Worm (Caenorhabditis elegans) whole organism, early embryonic: ENCODE measurements around the gene Y22D7AL.4.

Experiments
- B0310.2 ChIP-seq: sonication (generic microtip); optimal IDR thresholded peaks from 2 replicates; lab custom pipeline; 2016; ENCODE audit warnings: mild to moderate bottlenecking, missing genetic modification characterization, missing compliant biosample characterization
- F13C5.2 ChIP-seq: sonication (generic microtip); optimal IDR thresholded peaks from 2 replicates; lab custom pipeline; 2017; ENCODE audit warnings: mild to moderate bottlenecking, missing genetic modification characterization, inconsistent platforms, missing compliant biosample characterization
- aly-1 ChIP-seq: sonication (generic microtip); optimal IDR thresholded peaks from 2 replicates; lab custom pipeline; 2016; ENCODE audit warnings: missing genetic modification characterization, missing compliant biosample characterization
- ama-1 ChIP-seq: fragments of 150-350 bp; optimal IDR thresholded peaks from 2 replicates; lab custom pipeline; 2014
- ceh-13 ChIP-seq: fragments of 200-800 bp; sonication (Bioruptor generic); optimal IDR thresholded peaks from 2 replicates; lab custom pipeline; 2018; ENCODE audit warnings: mild to moderate bottlenecking, missing genetic modification characterization, missing compliant biosample characterization
- ceh-36 ChIP-seq: sonication (generic microtip); optimal IDR thresholded peaks from 2 replicates; lab custom pipeline; 2016; ENCODE audit warnings: missing genetic modification characterization, inconsistent platforms, missing compliant biosample characterization
- ets-7 ChIP-seq: sonication (generic microtip); optimal IDR thresholded peaks from 2 replicates; lab custom pipeline; 2016; ENCODE audit warnings: missing genotype, missing genetic modification characterization, missing compliant biosample characterization
- flt-1 ChIP-seq: fragments of 200-800 bp; sonication (Bioruptor generic); IDR thresholded peaks from 2 replicates; pipeline ENCODE4 v1.3.6; 2022; ENCODE audit warnings: missing genetic modification characterization, missing compliant biosample characterization
- hmbx-1 ChIP-seq: sonication (generic microtip); optimal IDR thresholded peaks from 2 replicates; lab custom pipeline; 2016; ENCODE audit warnings: mild to moderate bottlenecking, missing genetic modification characterization, missing compliant biosample characterization
- hmg-4 ChIP-seq: fragments of 200-800 bp; sonication (Bioruptor generic); optimal IDR thresholded peaks from 2 replicates; lab custom pipeline; 2018; ENCODE audit warnings: mild to moderate bottlenecking, missing genetic modification characterization, missing compliant biosample characterization
- hnd-1 ChIP-seq: sonication (generic microtip); optimal IDR thresholded peaks from 2 replicates; lab custom pipeline; 2016; ENCODE audit warnings: missing genetic modification characterization, missing compliant biosample characterization
- pes-1 ChIP-seq: fragments of 200-800 bp; sonication (Bioruptor generic); IDR thresholded peaks from 2 replicates; pipeline ENCODE4 v1.3.6; 2022; ENCODE audit warnings: missing genetic modification reagents, missing genetic modification characterization, missing compliant biosample characterization
- scrt-1 ChIP-seq: fragments of 200-800 bp; sonication (Bioruptor generic); IDR thresholded peaks from 2 replicates; pipeline ENCODE4 v1.3.6; 2022; ENCODE audit warnings: missing genetic modification characterization, missing compliant biosample characterization
- sea-1 ChIP-seq: fragments of 200-800 bp; sonication (Bioruptor generic); conservative IDR thresholded peaks from 2 replicates; pipeline ENCODE4 v1.3.6; 2022; ENCODE audit warnings: missing genetic modification characterization, missing compliant biosample characterization
- tbx-11 ChIP-seq: fragments of 200-800 bp; sonication (Bioruptor generic); IDR thresholded peaks from 2 replicates; pipeline ENCODE4 v1.3.6; 2022; ENCODE audit warnings: missing genetic modification characterization, missing compliant biosample characterization
- tbx-37 ChIP-seq: fragments of 200-800 bp; sonication (Bioruptor generic); conservative IDR thresholded peaks from 2 replicates; pipeline ENCODE4 v1.3.6; 2022; ENCODE audit warnings: missing genetic modification reagents, missing genetic modification characterization, missing compliant biosample characterization
- tra-4 ChIP-seq: sonication (generic microtip); optimal IDR thresholded peaks from 2 replicates; lab custom pipeline; 2017; ENCODE audit warnings: missing genetic modification characterization, missing compliant biosample characterization

Y22D7AL.4 gene

ce11 chrIII:1680393-1680792 lies 54.0 kb downstream of the Y22D7AL.4 start:
- TF ChIP-seq scrt-1 (no peak), ceh-13 (GFP tag; lab: Kevin White, UChicago) (no peak), ceh-36 (tag; lab: Kevin White, UChicago) (no peak), sea-1 (GFP tag; lab: Robert Waterston, UW) (no peak), hmg-4 (GFP tag; lab: Kevin White, UChicago) (no peak), B0310.2 (tag; lab: Kevin White, UChicago) (no peak), hnd-1 (tag; lab: Kevin White, UChicago) (no peak), tra-4 (no peak), ets-7 (no peak), ama-1 (lab: Kevin White, UChicago) (no peak), flt-1 (no peak), tbx-11 (GFP tag; lab: Robert Waterston, UW) (no peak), pes-1 (GFP tag; lab: Robert Waterston, UW) (no peak), aly-1 (no peak), hmbx-1 (no peak), tbx-37 (GFP tag; lab: Robert Waterston, UW) (no peak), F13C5.2 (no peak)

- TF ChIP-seq ceh-13 (GFP tag; lab: Kevin White, UChicago) (no peak), tbx-37 (GFP tag; lab: Robert Waterston, UW) (peak; percentile 43; the same call in 1 of the 2 replicates)
Observed at ce11 chrIII:1680996-1681395, 54.6 kb downstream of the Y22D7AL.4 start.

ce11 chrIII:1682262-1682661 lies 55.8 kb downstream of the Y22D7AL.4 start:
- TF ChIP-seq B0310.2 (tag; lab: Kevin White, UChicago) (no peak), flt-1 (no peak), F13C5.2 (no peak), tbx-11 (GFP tag; lab: Robert Waterston, UW) (no peak)
